Worm (Caenorhabditis elegans) whole organism, L3 larva: ENCODE results near the gene W04B5.3.

Experiments used
- R02D3.7 ChIP-seq: fragments of 150-350 bp; optimal IDR thresholded peaks from 2 replicates; lab custom pipeline; 2014; ENCODE audit warnings: missing biosample characterization, missing genetic modification characterization
- ZK546.5 ChIP-seq: sonication (generic microtip); optimal IDR thresholded peaks from 2 replicates; lab custom pipeline; 2017; ENCODE audit warnings: missing biosample characterization, missing genetic modification characterization
- aly-2 ChIP-seq: fragments of 150-350 bp; optimal IDR thresholded peaks from 2 replicates; lab custom pipeline; 2014; ENCODE audit warnings: missing biosample characterization, missing genetic modification characterization
- ceh-16 ChIP-seq: sonication (generic microtip); optimal IDR thresholded peaks from 2 replicates; lab custom pipeline; 2017; ENCODE audit warnings: missing biosample characterization, missing genetic modification characterization
- ceh-28 ChIP-seq: fragments of 150-350 bp; optimal IDR thresholded peaks from 2 replicates; lab custom pipeline; 2014; ENCODE audit warnings: missing biosample characterization, missing genetic modification reagents, missing genetic modification characterization
- ceh-82 ChIP-seq: fragments of 150-350 bp; optimal IDR thresholded peaks from 2 replicates; lab custom pipeline; 2014; ENCODE audit warnings: missing biosample characterization, missing genetic modification characterization
- ceh-9 ChIP-seq: sonication (generic microtip); optimal IDR thresholded peaks from 2 replicates; lab custom pipeline; 2018; ENCODE audit warnings: missing biosample characterization, missing genetic modification characterization
- daf-12 ChIP-seq: fragments of 150-350 bp; optimal IDR thresholded peaks from 2 replicates; lab custom pipeline; 2014; ENCODE audit warnings: missing biosample characterization, missing genetic modification reagents, missing genetic modification characterization
- egl-27 ChIP-seq: sonication (generic microtip); optimal IDR thresholded peaks from 4 replicates; lab custom pipeline; 2017; ENCODE audit warnings: missing biosample characterization, missing genetic modification reagents, missing genetic modification characterization
- egl-5 ChIP-seq: fragments of 150-350 bp; optimal IDR thresholded peaks from 2 replicates; lab custom pipeline; 2017; ENCODE audit warnings: missing biosample characterization, missing genetic modification reagents, missing genetic modification characterization, inconsistent platforms
- elt-1 ChIP-seq: fragments of 150-350 bp; optimal IDR thresholded peaks from 2 replicates; lab custom pipeline; 2014; ENCODE audit warnings: missing biosample characterization, missing genetic modification characterization
- elt-2 ChIP-seq: sonication (generic microtip); optimal IDR thresholded peaks from 2 replicates; lab custom pipeline; 2016; ENCODE audit warnings: missing genetic modification reagents, mild to moderate bottlenecking, missing genetic modification characterization, missing compliant biosample characterization
- elt-3 ChIP-seq, 3 experiments: fragments of 150-350 bp in 1 of 3; sonication (generic microtip) in 2 of 3; optimal IDR thresholded peaks; 2 replicates in 2 of 3; 4 replicates in 1 of 3; lab custom pipeline; 2014 to 2017; ENCODE audit warnings: missing biosample characterization in 3 of 3, missing genetic modification characterization in 3 of 3
- eor-1 ChIP-seq, 2 experiments: fragments of 150-350 bp; optimal IDR thresholded peaks; 2 replicates each; lab custom pipeline; 2014 to 2018; ENCODE audit warnings: missing biosample characterization in 2 of 2, missing genetic modification characterization in 2 of 2
- fkh-10 ChIP-seq: sonication (generic microtip); optimal IDR thresholded peaks from 2 replicates; lab custom pipeline; 2017; ENCODE audit warnings: missing biosample characterization, missing genetic modification reagents, missing genetic modification characterization
- fos-1 ChIP-seq: fragments of 150-350 bp; optimal IDR thresholded peaks from 2 replicates; lab custom pipeline; 2014; ENCODE audit warnings: missing biosample characterization, missing genetic modification characterization
- hmg-11 ChIP-seq: sonication (generic microtip); optimal IDR thresholded peaks from 2 replicates; lab custom pipeline; 2016; ENCODE audit warnings: missing genetic modification characterization, missing compliant biosample characterization
- jun-1 ChIP-seq: fragments of 150-350 bp; optimal IDR thresholded peaks from 2 replicates; lab custom pipeline; 2014; ENCODE audit warnings: missing biosample characterization, missing genetic modification reagents, missing genetic modification characterization
- lin-15B ChIP-seq: fragments of 150-350 bp; optimal IDR thresholded peaks from 2 replicates; lab custom pipeline; 2014; ENCODE audit warnings: missing biosample characterization, missing genetic modification characterization
- lin-39 ChIP-seq: fragments of 150-350 bp; optimal IDR thresholded peaks from 2 replicates; lab custom pipeline; 2018; ENCODE audit warnings: missing biosample characterization, missing genetic modification reagents, missing genetic modification characterization
- mdl-1 ChIP-seq: fragments of 150-350 bp; optimal IDR thresholded peaks from 2 replicates; lab custom pipeline; 2014; ENCODE audit warnings: missing biosample characterization, missing genetic modification characterization
- mml-1 ChIP-seq: fragments of 150-350 bp; sonication (generic microtip); optimal IDR thresholded peaks from 3 replicates; lab custom pipeline; 2014; ENCODE audit warnings: missing biosample characterization, missing genetic modification characterization
- nfya-1 ChIP-seq: sonication (generic microtip); optimal IDR thresholded peaks from 2 replicates; lab custom pipeline; 2017; ENCODE audit warnings: missing genetic modification characterization, mild to moderate bottlenecking, missing compliant biosample characterization, antibody characterized with exemption, moderate library complexity; ENCODE audit not compliant: insufficient read depth
- nhr-23 ChIP-seq: fragments of 150-350 bp; optimal IDR thresholded peaks from 2 replicates; lab custom pipeline; 2014; ENCODE audit warnings: missing biosample characterization, missing genetic modification reagents, missing genetic modification characterization
- nhr-237 ChIP-seq: fragments of 150-350 bp; optimal IDR thresholded peaks from 2 replicates; lab custom pipeline; 2014; ENCODE audit warnings: missing biosample characterization, missing genetic modification characterization
- nhr-25 ChIP-seq: sonication (generic microtip); optimal IDR thresholded peaks from 2 replicates; lab custom pipeline; 2017; ENCODE audit warnings: missing biosample characterization, missing genetic modification characterization
- nhr-28 ChIP-seq: fragments of 150-350 bp; optimal IDR thresholded peaks from 2 replicates; lab custom pipeline; 2014; ENCODE audit warnings: missing biosample characterization, missing genetic modification characterization
- nhr-43 ChIP-seq: sonication (generic microtip); optimal IDR thresholded peaks from 2 replicates; lab custom pipeline; 2016; ENCODE audit warnings: mild to moderate bottlenecking, missing genetic modification characterization, missing compliant biosample characterization; ENCODE audit not compliant: poor library complexity, severe bottlenecking
- nhr-67 ChIP-seq: fragments of 150-350 bp; optimal IDR thresholded peaks from 2 replicates; lab custom pipeline; 2014; ENCODE audit warnings: missing biosample characterization, missing genetic modification characterization
- nhr-76 ChIP-seq: fragments of 150-350 bp; sonication (generic microtip); optimal IDR thresholded peaks from 5 replicates; lab custom pipeline; 2014; ENCODE audit warnings: missing biosample characterization, missing genetic modification characterization
- nhr-77 ChIP-seq: fragments of 150-350 bp; optimal IDR thresholded peaks from 2 replicates; lab custom pipeline; 2014; ENCODE audit warnings: missing biosample characterization, missing genetic modification characterization
- pha-4 ChIP-seq: fragments of 150-350 bp; optimal IDR thresholded peaks from 2 replicates; lab custom pipeline; 2014; ENCODE audit warnings: missing biosample characterization, missing genetic modification reagents, missing genetic modification characterization
- pqm-1 ChIP-seq: fragments of 150-350 bp; optimal IDR thresholded peaks from 2 replicates; lab custom pipeline; 2017; ENCODE audit warnings: missing biosample characterization, missing genetic modification characterization, inconsistent platforms
- sea-2 ChIP-seq: fragments of 150-350 bp; sonication (generic microtip); optimal IDR thresholded peaks from 4 replicates; lab custom pipeline; 2014; ENCODE audit warnings: missing biosample characterization, missing genetic modification reagents, missing genetic modification characterization
- skn-1 ChIP-seq: fragments of 150-350 bp; optimal IDR thresholded peaks from 2 replicates; lab custom pipeline; 2014; ENCODE audit warnings: missing biosample characterization, missing genetic modification characterization
- snpc-4 ChIP-seq: fragments of 150-350 bp; optimal IDR thresholded peaks from 2 replicates; lab custom pipeline; 2014; ENCODE audit warnings: missing biosample characterization, missing genetic modification characterization
- tbx-2 ChIP-seq: sonication (generic microtip); optimal IDR thresholded peaks from 2 replicates; lab custom pipeline; 2016; ENCODE audit warnings: mild to moderate bottlenecking, missing genetic modification characterization, missing compliant biosample characterization
- unc-39 ChIP-seq: sonication (generic microtip); optimal IDR thresholded peaks from 4 replicates; lab custom pipeline; 2017; ENCODE audit warnings: missing biosample characterization, missing genetic modification characterization
- unc-62 ChIP-seq: fragments of 150-350 bp; sonication (generic microtip); optimal IDR thresholded peaks from 4 replicates; lab custom pipeline; 2014; ENCODE audit warnings: missing biosample characterization, missing genetic modification reagents, missing genetic modification characterization
- zag-1 ChIP-seq: fragments of 150-350 bp; optimal IDR thresholded peaks from 2 replicates; lab custom pipeline; 2014; ENCODE audit warnings: missing biosample characterization, missing genetic modification characterization
- ztf-11 ChIP-seq: fragments of 150-350 bp; optimal IDR thresholded peaks from 2 replicates; lab custom pipeline; 2014; ENCODE audit warnings: missing biosample characterization, missing genetic modification characterization
- ztf-4 ChIP-seq: fragments of 150-350 bp; optimal IDR thresholded peaks from 2 replicates; lab custom pipeline; 2014; ENCODE audit warnings: missing biosample characterization, missing genetic modification characterization

The W04B5.3 gene

ce11 chrIII:2418159-2418658 lies at the start of gene W04B5.3, which contains the start of gene W04B5.5:
Gene W04B5.3, plus strand, starts transcription at chrIII:2418514.
Gene W04B5.5, minus strand, starts transcription at chrIII:2418209.
- TF ChIP-seq fos-1: no peak
- no peak for TF ChIP-seq fkh-10 (GFP tag; lab: Kevin White, UChicago)
- TF ChIP-seq nhr-23: peak; percentile 60
- TF ChIP-seq pqm-1 (tag; lab: Kevin White, UChicago): peak; percentile 72
- no peak for TF ChIP-seq elt-3 (tag; optimal IDR thresholded peaks at IDR 0.05; lab: Kevin White, UChicago)
- TF ChIP-seq eor-1 (tag; optimal IDR thresholded peaks at IDR 0.05; lab: Kevin White, UChicago): no peak
- no peak for TF ChIP-seq ZK546.5 (tag; lab: Kevin White, UChicago)
- no peak for TF ChIP-seq aly-2 (tag; lab: Kevin White, UChicago)
- TF ChIP-seq ceh-82 (tag; lab: Kevin White, UChicago): peak; percentile 3
- TF ChIP-seq egl-5: no peak
- TF ChIP-seq skn-1 (tag; lab: Kevin White, UChicago): peak; percentile 43
- TF ChIP-seq jun-1 (tag; lab: Kevin White, UChicago): peak; percentile 70
- no peak for TF ChIP-seq sea-2 (GFP tag; lab: Kevin White, UChicago)
- peak; percentile 80 for TF ChIP-seq ceh-28 (tag; lab: Kevin White, UChicago)
- TF ChIP-seq nhr-43 (tag; lab: Kevin White, UChicago): no peak
- TF ChIP-seq lin-39 (tag; lab: Kevin White, UChicago): peak; percentile 28
- TF ChIP-seq ztf-4: no peak
- TF ChIP-seq elt-2 (tag; lab: Kevin White, UChicago): peak; percentile 86
- no peak for TF ChIP-seq mdl-1 (tag; lab: Kevin White, UChicago)
- no peak for TF ChIP-seq unc-62 (GFP tag; lab: Kevin White, UChicago)
- peak; percentile 47 for TF ChIP-seq lin-15B (tag; lab: Kevin White, UChicago)
- TF ChIP-seq zag-1 (tag; lab: Kevin White, UChicago): no peak
- peak; percentile 78 for TF ChIP-seq hmg-11 (tag; lab: Kevin White, UChicago)
- no peak for TF ChIP-seq nhr-28 (tag; lab: Kevin White, UChicago)
- TF ChIP-seq nfya-1: peak; percentile 68
- no peak for TF ChIP-seq snpc-4 (tag; lab: Kevin White, UChicago)
- no peak for TF ChIP-seq unc-39 (tag; lab: Kevin White, UChicago)
- TF ChIP-seq R02D3.7 (tag; lab: Kevin White, UChicago): peak; percentile 69
- peak; percentile 98 for TF ChIP-seq pha-4 (tag; lab: Kevin White, UChicago)
- no peak for TF ChIP-seq nhr-77 (tag; lab: Kevin White, UChicago)
- no peak for TF ChIP-seq nhr-25
- TF ChIP-seq, all 47 proteins: peak for 13

ce11 chrIII:2371864-2372263 lies 46.5 kb upstream of the W04B5.3 start, which contains the start of gene H04J21.1:
Gene H04J21.1, minus strand, starts transcription at chrIII:2371964.
- TF ChIP-seq lin-39 (tag; lab: Kevin White, UChicago) (no peak), fkh-10 (GFP tag; lab: Kevin White, UChicago) (no peak), egl-27 (tag; lab: Kevin White, UChicago) (no peak), ZK546.5 (tag; lab: Kevin White, UChicago) (no peak), pqm-1 (tag; lab: Kevin White, UChicago) (no peak), nfya-1 (no peak), aly-2 (tag; lab: Kevin White, UChicago) (no peak), skn-1 (tag; lab: Kevin White, UChicago) (no peak), eor-1 (tag; optimal IDR thresholded peaks at IDR 0.05; lab: Kevin White, UChicago) (no peak), hmg-11 (tag; lab: Kevin White, UChicago) (no peak), lin-15B (tag; lab: Kevin White, UChicago) (no peak), tbx-2 (tag; lab: Kevin White, UChicago) (no peak), nhr-28 (tag; lab: Kevin White, UChicago) (no peak), nhr-23 (no peak), fos-1 (no peak), ceh-16 (no peak)

ce11 chrIII:2375918-2376317 lies 42.4 kb upstream of the W04B5.3 start, which contains the start of gene H14E04.2:
Gene H14E04.2, plus strand, starts transcription at chrIII:2376193.
- TF ChIP-seq mml-1 (tag; lab: Kevin White, UChicago) (no peak), elt-3 (tag; optimal IDR thresholded peaks at IDR 0.05; lab: Kevin White, UChicago) (no peak), nhr-67 (tag; lab: Kevin White, UChicago) (no peak), hmg-11 (tag; lab: Kevin White, UChicago) (peak; percentile 14), nhr-43 (tag; lab: Kevin White, UChicago) (no peak), lin-39 (tag; lab: Kevin White, UChicago) (peak; percentile 37), skn-1 (tag; lab: Kevin White, UChicago) (peak; percentile 31), nhr-25 (peak; percentile 78), ceh-9 (tag; lab: Kevin White, UChicago) (no peak), nfya-1 (peak; percentile 80), elt-1 (tag; lab: Kevin White, UChicago) (no peak), ZK546.5 (tag; lab: Kevin White, UChicago) (no peak), egl-5 (peak; percentile 28), pqm-1 (tag; lab: Kevin White, UChicago) (peak; percentile 17), ztf-11 (no peak), tbx-2 (tag; lab: Kevin White, UChicago) (no peak), nhr-237 (no peak), egl-27 (tag; lab: Kevin White, UChicago) (no peak), nhr-76 (tag; lab: Kevin White, UChicago) (no peak), snpc-4 (tag; lab: Kevin White, UChicago) (peak; percentile 44), lin-15B (tag; lab: Kevin White, UChicago) (peak; percentile 81), aly-2 (tag; lab: Kevin White, UChicago) (no peak), pha-4 (tag; lab: Kevin White, UChicago) (peak; percentile 85), jun-1 (tag; lab: Kevin White, UChicago) (peak; percentile 24), ceh-28 (tag; lab: Kevin White, UChicago) (peak; percentile 85), ceh-82 (tag; lab: Kevin White, UChicago) (peak; percentile 11), fos-1 (no peak), nhr-77 (tag; lab: Kevin White, UChicago) (no peak), eor-1 (tag; optimal IDR thresholded peaks at IDR 0.05; lab: Kevin White, UChicago) (no peak), unc-62 (GFP tag; lab: Kevin White, UChicago) (no peak), nhr-23 (peak; percentile 88), daf-12 (tag; lab: Kevin White, UChicago) (no peak), R02D3.7 (tag; lab: Kevin White, UChicago) (peak; percentile 41)
